Fruit fly (Drosophila melanogaster) whole organism, embryonic: ENCODE data around the gene CG3119.
A peak's percentile ranks its signal among the peaks of the same experiment; 100 is the strongest.

Experiments
- Aef1 ChIP-seq: fragments of 200-800 bp; sonication (Bioruptor generic); IDR thresholded peaks from 3 replicates; pipeline ENCODE4 v1.3.6; 2022; ENCODE audit warnings: missing biosample characterization, missing genetic modification characterization
- Bteb2 ChIP-seq: fragments of 200-800 bp; sonication (Bioruptor generic); optimal IDR thresholded peaks from 2 replicates; lab custom pipeline; 2016; ENCODE audit warnings: missing biosample characterization, missing genetic modification characterization
- CG10274 ChIP-seq: fragments of 200-800 bp; sonication (Bioruptor generic); optimal IDR thresholded peaks from 3 replicates; lab custom pipeline; 2017; ENCODE audit warnings: missing biosample characterization, mild to moderate bottlenecking, missing genetic modification characterization
- CG10431 ChIP-seq: fragments of 200-800 bp; sonication (Bioruptor generic); optimal IDR thresholded peaks from 3 replicates; lab custom pipeline; 2018; ENCODE audit warnings: missing biosample characterization, mild to moderate bottlenecking, missing genetic modification characterization
- CG10565 ChIP-seq: fragments of 200-800 bp; sonication (Bioruptor generic); optimal IDR thresholded peaks from 3 replicates; lab custom pipeline; 2016; ENCODE audit warnings: missing biosample characterization, mild to moderate bottlenecking, missing genetic modification characterization
- CG11504 ChIP-seq: fragments of 200-800 bp; sonication (Bioruptor generic); optimal IDR thresholded peaks from 3 replicates; lab custom pipeline; 2019; ENCODE audit warnings: missing biosample characterization, mild to moderate bottlenecking, missing genetic modification characterization, moderate library complexity
- CG11723 ChIP-seq: fragments of 200-800 bp; sonication (Bioruptor generic); optimal IDR thresholded peaks from 2 replicates; lab custom pipeline; 2017; ENCODE audit warnings: missing biosample characterization, mild to moderate bottlenecking, missing genetic modification characterization
- CG12236 ChIP-seq: fragments of 200-800 bp; sonication (Bioruptor generic); optimal IDR thresholded peaks from 2 replicates; lab custom pipeline; 2016; ENCODE audit warnings: missing biosample characterization, missing genetic modification characterization
- CG13296 ChIP-seq: fragments of 200-800 bp; sonication (Bioruptor generic); optimal IDR thresholded peaks from 3 replicates; lab custom pipeline; 2018; ENCODE audit warnings: missing biosample characterization, mild to moderate bottlenecking, missing genetic modification characterization
- CG13775 ChIP-seq: fragments of 200-800 bp; sonication (Bioruptor generic); optimal IDR thresholded peaks from 3 replicates; lab custom pipeline; 2017; ENCODE audit warnings: missing biosample characterization, mild to moderate bottlenecking, missing genetic modification characterization
- CG14710 ChIP-seq: fragments of 200-800 bp; sonication (Bioruptor generic); optimal IDR thresholded peaks from 3 replicates; lab custom pipeline; 2019; ENCODE audit warnings: missing biosample characterization, mild to moderate bottlenecking, missing genetic modification characterization, moderate library complexity
- CG14860 ChIP-seq: fragments of 200-800 bp; sonication (Bioruptor generic); IDR thresholded peaks from 3 replicates; pipeline ENCODE4 v1.3.6; 2022; ENCODE audit warnings: missing biosample characterization, missing genetic modification characterization; ENCODE audit not compliant: partially characterized antibody
- CG17912 ChIP-seq: fragments of 200-800 bp; sonication (Bioruptor generic); optimal IDR thresholded peaks from 2 replicates; lab custom pipeline; 2018; ENCODE audit warnings: missing biosample characterization, mild to moderate bottlenecking, missing genetic modification characterization
- CG18262 ChIP-seq: fragments of 200-800 bp; optimal IDR thresholded peaks from 3 replicates; lab custom pipeline; 2019; ENCODE audit warnings: missing biosample characterization, mild to moderate bottlenecking, missing genetic modification characterization, moderate library complexity
- CG18599 ChIP-seq: fragments of 200-800 bp; sonication (Bioruptor generic); optimal IDR thresholded peaks from 3 replicates; lab custom pipeline; 2017; ENCODE audit warnings: missing biosample characterization, missing genetic modification characterization, mild to moderate bottlenecking, moderate library complexity, missing genetic modification reagents
- CG2875 ChIP-seq: fragments of 200-800 bp; sonication (Bioruptor generic); optimal IDR thresholded peaks from 2 replicates; lab custom pipeline; 2017; ENCODE audit warnings: missing biosample characterization, mild to moderate bottlenecking, missing genetic modification characterization, missing genetic modification reagents
- CG3847 ChIP-seq: fragments of 200-800 bp; sonication (Bioruptor generic); IDR thresholded peaks from 2 replicates; pipeline ENCODE4 v1.3.6; 2022; ENCODE audit warnings: missing biosample characterization, missing genetic modification characterization
- CG5245 ChIP-seq: fragments of 200-800 bp; sonication (Bioruptor generic); optimal IDR thresholded peaks from 3 replicates; lab custom pipeline; 2016; ENCODE audit warnings: missing biosample characterization, missing genetic modification characterization
- CG6175 ChIP-seq: fragments of 200-800 bp; sonication (Bioruptor generic); IDR thresholded peaks from 3 replicates; pipeline ENCODE4 v1.3.6; 2022; ENCODE audit warnings: missing biosample characterization, missing genetic modification characterization
- CG7987 ChIP-seq: fragments of 200-800 bp; sonication (Bioruptor generic); optimal IDR thresholded peaks from 2 replicates; lab custom pipeline; 2018; ENCODE audit warnings: missing biosample characterization, mild to moderate bottlenecking, missing genetic modification characterization, moderate library complexity
- CG9876 ChIP-seq: fragments of 200-800 bp; sonication (Bioruptor generic); optimal IDR thresholded peaks from 2 replicates; lab custom pipeline; 2016; ENCODE audit warnings: missing biosample characterization, missing genetic modification characterization
- D19A ChIP-seq: fragments of 200-800 bp; optimal IDR thresholded peaks from 3 replicates; lab custom pipeline; 2019; ENCODE audit warnings: missing biosample characterization, mild to moderate bottlenecking, missing genetic modification characterization, moderate library complexity
- E2f1 ChIP-seq: fragments of 200-800 bp; sonication (Bioruptor generic); IDR thresholded peaks from 2 replicates; pipeline ENCODE4 v1.3.6; 2022; ENCODE audit warnings: missing biosample characterization, missing genetic modification characterization
- Eip74EF ChIP-seq, 2 experiments: fragments of 200-800 bp in 1 of 2; fragments of >200 bp in 1 of 2; sonication (Bioruptor generic) in 1 of 2; optimal IDR thresholded peaks; 2 replicates each; lab custom pipeline; 2017 to 2019; ENCODE audit warnings: missing biosample characterization in 2 of 2, missing genetic modification characterization in 2 of 2, mild to moderate bottlenecking in 1 of 2, moderate library complexity in 1 of 2
- Hey ChIP-seq: fragments of 200-800 bp; sonication (Bioruptor generic); optimal IDR thresholded peaks from 3 replicates; lab custom pipeline; 2018; ENCODE audit warnings: missing biosample characterization, mild to moderate bottlenecking, missing genetic modification characterization
- Hr78 ChIP-seq, 2 experiments: fragments of 200-800 bp in 1 of 2; fragments of >200 bp in 1 of 2; sonication (Bioruptor generic) in 1 of 2; optimal IDR thresholded peaks; 2 replicates each; lab custom pipeline; 2017 to 2019; ENCODE audit warnings: missing biosample characterization in 2 of 2, missing genetic modification characterization in 2 of 2, mild to moderate bottlenecking in 1 of 2, moderate library complexity in 1 of 2
- MTF-1 ChIP-seq: fragments of 200-800 bp; sonication (Bioruptor generic); optimal IDR thresholded peaks from 2 replicates; lab custom pipeline; 2018; ENCODE audit warnings: missing biosample characterization, mild to moderate bottlenecking, missing genetic modification characterization, borderline replicate concordance
- Mes4 ChIP-seq: fragments of 200-800 bp; sonication (Bioruptor generic); optimal IDR thresholded peaks from 2 replicates; lab custom pipeline; 2016; ENCODE audit warnings: missing biosample characterization, missing genetic modification characterization
- Mrtf ChIP-seq: fragments of 200-800 bp; sonication (Bioruptor generic); IDR thresholded peaks from 3 replicates; pipeline ENCODE4 v1.3.6; 2022; ENCODE audit warnings: missing biosample characterization, missing genetic modification characterization
- Oli ChIP-seq: fragments of 200-800 bp; sonication (Bioruptor generic); optimal IDR thresholded peaks from 2 replicates; lab custom pipeline; 2018; ENCODE audit warnings: missing biosample characterization, mild to moderate bottlenecking, missing genetic modification characterization, moderate library complexity
- Optix ChIP-seq: fragments of 200-800 bp; sonication (Bioruptor generic); IDR thresholded peaks from 3 replicates; pipeline ENCODE4 v1.3.6; 2022; ENCODE audit warnings: missing biosample characterization, missing genetic modification characterization
- Pdp1 ChIP-seq, 2 experiments: fragments of 200-800 bp; sonication (Bioruptor generic); optimal IDR thresholded peaks; 3 replicates each; lab custom pipeline; 2016; ENCODE audit warnings: missing biosample characterization in 2 of 2, missing genetic modification characterization in 2 of 2, mild to moderate bottlenecking in 1 of 2, moderate library complexity in 1 of 2
- Sry-δ ChIP-seq: fragments of 200-800 bp; sonication (Bioruptor generic); optimal IDR thresholded peaks from 2 replicates; lab custom pipeline; 2016; ENCODE audit warnings: missing biosample characterization, missing genetic modification characterization
- Tbp ChIP-seq: fragments of >200 bp; optimal IDR thresholded peaks from 2 replicates; lab custom pipeline; 2018; ENCODE audit warnings: missing biosample characterization, missing genetic modification characterization
- bbx ChIP-seq: fragments of 200-800 bp; sonication (Bioruptor generic); IDR thresholded peaks from 2 replicates; pipeline ENCODE4 v1.3.6; 2022; ENCODE audit warnings: missing biosample characterization, missing genetic modification characterization; ENCODE audit not compliant: partially characterized antibody
- bcd ChIP-seq: fragments of 200-800 bp; sonication (Bioruptor generic); optimal IDR thresholded peaks from 2 replicates; lab custom pipeline; 2017; ENCODE audit warnings: missing biosample characterization, mild to moderate bottlenecking, missing genetic modification characterization
- gce ChIP-seq: fragments of 200-800 bp; sonication (Bioruptor generic); IDR thresholded peaks from 3 replicates; pipeline ENCODE4 v1.3.6; 2022; ENCODE audit warnings: missing biosample characterization, missing genetic modification characterization
- h ChIP-seq: fragments of >200 bp; optimal IDR thresholded peaks from 2 replicates; lab custom pipeline; 2017
- kay ChIP-seq: fragments of 200-800 bp; sonication (Bioruptor generic); optimal IDR thresholded peaks from 2 replicates; lab custom pipeline; 2016; ENCODE audit warnings: missing biosample characterization, missing genetic modification characterization
- mld ChIP-seq: fragments of 200-800 bp; sonication (Bioruptor generic); IDR thresholded peaks from 3 replicates; pipeline ENCODE4 v1.3.6; 2022; ENCODE audit warnings: missing biosample characterization, missing genetic modification characterization; ENCODE audit not compliant: partially characterized antibody
- nom ChIP-seq: fragments of 200-800 bp; sonication (Bioruptor generic); optimal IDR thresholded peaks from 2 replicates; lab custom pipeline; 2017; ENCODE audit warnings: missing biosample characterization, missing genetic modification characterization, mild to moderate bottlenecking, moderate library complexity, missing genetic modification reagents
- pfk ChIP-seq: fragments of 200-800 bp; sonication (Bioruptor generic); optimal IDR thresholded peaks from 2 replicates; lab custom pipeline; 2018; ENCODE audit warnings: missing biosample characterization, mild to moderate bottlenecking, missing genetic modification characterization, moderate library complexity
- schlank ChIP-seq: fragments of 200-800 bp; sonication (Bioruptor generic); optimal IDR thresholded peaks from 2 replicates; lab custom pipeline; 2018; ENCODE audit warnings: missing biosample characterization, mild to moderate bottlenecking, missing genetic modification characterization
- shn ChIP-seq: fragments of 200-800 bp; sonication (Bioruptor generic); optimal IDR thresholded peaks from 3 replicates; lab custom pipeline; 2016; ENCODE audit warnings: missing biosample characterization, missing genetic modification characterization
- sima ChIP-seq: fragments of 200-800 bp; sonication (Bioruptor generic); optimal IDR thresholded peaks from 2 replicates; lab custom pipeline; 2016; ENCODE audit warnings: missing biosample characterization, missing genetic modification characterization
- tgo ChIP-seq: fragments of 200-800 bp; sonication (Bioruptor generic); IDR thresholded peaks from 3 replicates; pipeline ENCODE4 v1.3.6; 2022; ENCODE audit warnings: missing biosample characterization, missing genetic modification characterization
- tio ChIP-seq: fragments of 200-800 bp; sonication (Bioruptor generic); optimal IDR thresholded peaks from 2 replicates; lab custom pipeline; 2017; ENCODE audit warnings: missing biosample characterization, missing genetic modification characterization, inconsistent platforms
- zfh1 ChIP-seq: fragments of 200-800 bp; sonication (Bioruptor generic); IDR thresholded peaks from 3 replicates; pipeline ENCODE4 v1.3.6; 2022; ENCODE audit warnings: missing biosample characterization, missing genetic modification characterization

The CG3119 gene

DNA sequence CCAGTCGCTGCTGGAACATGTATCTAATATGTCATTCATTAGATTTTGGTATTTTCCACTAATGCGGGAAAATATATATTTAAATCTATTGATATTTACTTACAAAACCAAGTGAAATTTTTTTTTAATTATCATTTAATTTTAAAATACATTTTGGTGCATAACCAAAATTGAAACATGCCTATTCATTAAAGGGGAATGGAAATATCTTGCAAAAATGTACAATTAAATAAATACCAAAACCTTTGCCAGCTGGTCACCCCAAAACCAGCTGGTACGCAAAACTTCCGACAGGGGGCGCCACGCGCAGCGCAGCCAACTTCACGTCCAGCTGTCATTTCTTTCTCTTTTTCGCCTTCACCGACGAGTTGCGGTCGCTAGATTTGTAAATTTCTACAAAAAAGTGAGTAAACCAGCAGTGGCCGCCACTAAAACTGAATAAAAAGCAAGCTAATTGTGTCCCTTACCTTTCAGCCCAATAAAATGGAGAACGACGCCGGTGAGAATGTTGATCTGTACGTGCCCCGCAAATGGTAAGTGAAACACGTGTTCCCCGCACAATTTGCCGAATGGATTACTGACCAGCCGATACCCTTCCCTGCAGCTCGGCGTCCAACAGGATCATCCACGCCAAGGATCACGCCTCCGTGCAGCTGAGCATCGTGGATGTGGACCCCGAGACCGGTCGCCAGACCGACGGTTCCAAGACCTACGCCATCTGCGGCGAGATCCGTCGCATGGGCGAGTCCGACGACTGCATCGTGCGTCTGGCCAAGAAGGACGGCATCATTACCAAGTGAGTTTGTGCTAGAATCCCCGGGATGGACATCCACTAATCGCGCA lies 18.4 kb upstream of the CG3119 start, which contains the start of the genes CG3104 and RpS21 (continued):
- TF ChIP-seq E2f1 (GFP tag; lab: Robert Waterston, UW) (peak; percentile 82), zfh1 (GFP tag; lab: Robert Waterston, UW) (peak; percentile 93), gce (GFP tag; lab: Robert Waterston, UW) (peak; percentile 83; the same call in 2 of the 3 replicates), Mrtf (peak; percentile 92), CG5245 (GFP tag; lab: Kevin White, UChicago) (peak; percentile 88), CG9876 (GFP tag; lab: Kevin White, UChicago) (peak; percentile 93), CG13775 (GFP tag; lab: Kevin White, UChicago) (peak; percentile 93), Bteb2 (GFP tag; lab: Kevin White, UChicago) (peak; percentile 75), CG13296 (GFP tag; lab: Kevin White, UChicago) (peak; percentile 84), Mes4 (GFP tag; lab: Kevin White, UChicago) (peak; percentile 88), CG17912 (GFP tag; lab: Kevin White, UChicago) (peak; percentile 92), CG11504 (tag; lab: Kevin White, UChicago) (peak; percentile 79), CG6175 (GFP tag; lab: Robert Waterston, UW) (peak; percentile 87), CG10565 (GFP tag; lab: Kevin White, UChicago) (peak; percentile 66), schlank (tag; lab: Kevin White, UChicago) (peak; percentile 83), CG7987 (GFP tag; lab: Kevin White, UChicago) (peak; percentile 96), kay (GFP tag; lab: Kevin White, UChicago) (no peak), CG14860 (GFP tag; lab: Robert Waterston, UW) (no peak), Aef1 (GFP tag; lab: Robert Waterston, UW) (peak; percentile 88), h (lab: Kevin White, UChicago) (no peak), pfk (GFP tag; lab: Kevin White, UChicago) (peak; percentile 80), tio (peak; percentile 74), bbx (0 out of 2 replicates have a peak, but pooled peaks have one; percentile 22), shn (peak; percentile 81), CG12236 (GFP tag; lab: Kevin White, UChicago) (peak; percentile 59), Optix (peak; percentile 82), D19A (tag; lab: Kevin White, UChicago) (peak; percentile 92), Hey (tag; lab: Kevin White, UChicago) (peak; percentile 79), Hr78 (GFP tag; optimal IDR thresholded peaks at IDR 0.05; lab: Kevin White, UChicago) (no peak), bcd (peak; percentile 93), CG2875 (GFP tag; lab: Kevin White, UChicago) (peak; percentile 77), sima (GFP tag; lab: Kevin White, UChicago) (no peak), CG18262 (tag; lab: Kevin White, UChicago) (peak; percentile 73), nom (GFP tag; lab: Kevin White, UChicago) (peak; percentile 83), Tbp (peak; percentile 31), MTF-1 (GFP tag; lab: Kevin White, UChicago) (peak; percentile 94), CG14710 (tag; lab: Kevin White, UChicago) (peak; percentile 91), CG11723 (GFP tag; lab: Kevin White, UChicago) (peak; percentile 88), CG10431 (GFP tag; lab: Kevin White, UChicago) (peak; percentile 93), mld (no peak), CG3847 (GFP tag; lab: Robert Waterston, UW) (peak; percentile 92), Oli (tag; lab: Kevin White, UChicago) (peak; percentile 62), CG18599 (GFP tag; lab: Kevin White, UChicago) (peak; percentile 88), Sry-δ (GFP tag; lab: Kevin White, UChicago) (peak; percentile 59), Pdp1 (GFP tag; optimal IDR thresholded peaks at IDR 0.05; lab: Kevin White, UChicago) (peak; percentile 70 to 71), CG10274 (GFP tag; lab: Kevin White, UChicago) (peak; percentile 85), tgo (GFP tag; lab: Robert Waterston, UW) (peak; percentile 80), Eip74EF (GFP tag; optimal IDR thresholded peaks at IDR 0.05; lab: Kevin White, UChicago) (peak in 1 of 2 experiments; percentile 46)
